Worm (Caenorhabditis elegans) whole organism, L4/young adult: ENCODE results near the gene ceh-74.

Experiments used
- W03F9.2 ChIP-seq: fragments of 150-350 bp; optimal IDR thresholded peaks from 2 replicates; lab custom pipeline; 2014; ENCODE audit warnings: missing biosample characterization, missing genetic modification characterization
- him-1 ChIP-seq: sonication (generic microtip); optimal IDR thresholded peaks from 2 replicates; lab custom pipeline; 2016; ENCODE audit warnings: missing genotype, missing genetic modification reagents, missing genetic modification characterization, missing compliant biosample characterization

- TF ChIP-seq W03F9.2 (tag; lab: Kevin White, UChicago) (no peak), him-1 (no peak)
These were observed 45.3 kb downstream of the ceh-74 start for ce11 chrV:14223141-14223540.
